Worm (Caenorhabditis elegans): ENCODE data around the gene W06G6.2.

DNA sequence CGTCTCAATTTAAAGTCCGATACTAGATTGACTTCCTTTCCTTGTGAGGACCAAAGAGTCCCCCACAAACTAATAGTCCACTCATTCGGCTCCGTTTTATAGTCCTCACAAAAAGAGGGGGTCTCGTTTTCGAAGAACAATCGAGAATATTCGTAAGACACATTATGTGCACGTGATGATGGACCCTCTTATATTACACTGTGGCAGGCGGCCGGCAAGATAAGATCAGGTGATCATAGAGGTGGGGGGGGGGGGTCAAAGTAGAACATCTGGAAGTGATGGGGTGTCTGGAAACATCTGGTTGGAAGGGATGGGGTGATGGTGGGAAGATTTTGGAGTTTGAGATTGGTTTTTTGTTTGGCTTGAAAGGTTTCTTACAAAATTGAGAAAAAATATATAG, 30.7 kb upstream of the W06G6.2 start:
- TF ChIP-seq nhr-237 (tag; optimal IDR thresholded peaks at IDR 0.05) = no peak
- no peak for TF ChIP-seq C16A3.4 (tag; optimal IDR thresholded peaks at IDR 0.05)
- no peak for TF ChIP-seq snpc-4 (tag; optimal IDR thresholded peaks at IDR 0.05)
- no peak for TF ChIP-seq nhr-11 (tag; optimal IDR thresholded peaks at IDR 0.05)
- no peak for TF ChIP-seq ceh-8 (GFP tag; optimal IDR thresholded peaks at IDR 0.05)
- TF ChIP-seq hlh-4 (tag; optimal IDR thresholded peaks at IDR 0.05) = no peak

Measured in whole organism, L1 larva.